Fruit fly (Drosophila melanogaster) whole organism, embryonic: ENCODE measurements around the gene Cep290.

ENCODE experiments used
- Abd-B ChIP-seq: fragments of 200-800 bp; sonication (Bioruptor generic); optimal IDR thresholded peaks from 2 replicates; lab custom pipeline; 2018; ENCODE audit warnings: missing biosample characterization, mild to moderate bottlenecking, missing genetic modification characterization, moderate library complexity
- BtbVII ChIP-seq: fragments of 200-800 bp; sonication (Bioruptor generic); optimal IDR thresholded peaks from 3 replicates; lab custom pipeline; 2017; ENCODE audit warnings: missing biosample characterization, mild to moderate bottlenecking, missing genetic modification characterization
- CG10979 ChIP-seq: fragments of 200-800 bp; sonication (Bioruptor generic); optimal IDR thresholded peaks from 2 replicates; lab custom pipeline; 2018; ENCODE audit warnings: missing biosample characterization, mild to moderate bottlenecking, missing genetic modification characterization, moderate library complexity
- CG11398 ChIP-seq: fragments of 200-800 bp; sonication (Bioruptor generic); optimal IDR thresholded peaks from 2 replicates; lab custom pipeline; 2016; ENCODE audit warnings: missing biosample characterization, missing genetic modification characterization
- CG12769 ChIP-seq: fragments of 200-800 bp; sonication (Bioruptor generic); optimal IDR thresholded peaks from 2 replicates; lab custom pipeline; 2019; ENCODE audit warnings: missing biosample characterization, mild to moderate bottlenecking, missing genetic modification characterization, moderate library complexity
- CG13775 ChIP-seq: fragments of 200-800 bp; sonication (Bioruptor generic); optimal IDR thresholded peaks from 3 replicates; lab custom pipeline; 2017; ENCODE audit warnings: missing biosample characterization, mild to moderate bottlenecking, missing genetic modification characterization
- CG13894 ChIP-seq: fragments of 200-800 bp; sonication (Bioruptor generic); optimal IDR thresholded peaks from 3 replicates; lab custom pipeline; 2018; ENCODE audit warnings: missing biosample characterization, mild to moderate bottlenecking, missing genetic modification characterization, moderate library complexity
- CG18599 ChIP-seq: fragments of 200-800 bp; sonication (Bioruptor generic); optimal IDR thresholded peaks from 3 replicates; lab custom pipeline; 2017; ENCODE audit warnings: missing biosample characterization, missing genetic modification characterization, mild to moderate bottlenecking, moderate library complexity, missing genetic modification reagents
- CG2678 ChIP-seq: fragments of 200-800 bp; sonication (Bioruptor generic); optimal IDR thresholded peaks from 3 replicates; lab custom pipeline; 2019; ENCODE audit warnings: missing biosample characterization, mild to moderate bottlenecking, missing genetic modification characterization, moderate library complexity
- CG32767 ChIP-seq: fragments of 200-800 bp; sonication (Bioruptor generic); IDR thresholded peaks from 2 replicates; pipeline ENCODE4 v1.3.6; 2022; ENCODE audit warnings: missing biosample characterization, missing genetic modification characterization
- CG34376 ChIP-seq: fragments of 200-800 bp; sonication (Bioruptor generic); optimal IDR thresholded peaks from 2 replicates; lab custom pipeline; 2018; ENCODE audit warnings: missing biosample characterization, mild to moderate bottlenecking, missing genetic modification characterization
- CG3995 ChIP-seq: fragments of 200-800 bp; sonication (Bioruptor generic); optimal IDR thresholded peaks from 3 replicates; lab custom pipeline; 2016; ENCODE audit warnings: missing biosample characterization, missing genetic modification characterization
- CG6689 ChIP-seq: fragments of 200-800 bp; sonication (Bioruptor generic); IDR thresholded peaks from 2 replicates; pipeline ENCODE4 v1.3.6; 2022; ENCODE audit warnings: missing biosample characterization, missing genetic modification characterization
- CG9727 ChIP-seq: fragments of 200-800 bp; sonication (Bioruptor generic); optimal IDR thresholded peaks from 3 replicates; lab custom pipeline; 2017; ENCODE audit warnings: missing biosample characterization, mild to moderate bottlenecking, missing genetic modification characterization
- CrebB ChIP-seq: fragments of 200-800 bp; sonication (Bioruptor generic); optimal IDR thresholded peaks from 3 replicates; lab custom pipeline; 2018; ENCODE audit warnings: missing biosample characterization, mild to moderate bottlenecking, missing genetic modification characterization
- HmgZ ChIP-seq: fragments of 200-800 bp; sonication (Bioruptor generic); optimal IDR thresholded peaks from 2 replicates; lab custom pipeline; 2018; ENCODE audit warnings: missing biosample characterization, mild to moderate bottlenecking, missing genetic modification characterization
- Hmr ChIP-seq: fragments of 200-800 bp; sonication (Bioruptor generic); optimal IDR thresholded peaks from 3 replicates; lab custom pipeline; 2017; ENCODE audit warnings: mild to moderate bottlenecking, missing biosample characterization, missing genetic modification reagents, missing genetic modification characterization
- Hr78 ChIP-seq, 2 experiments: fragments of 200-800 bp in 1 of 2; fragments of >200 bp in 1 of 2; sonication (Bioruptor generic) in 1 of 2; optimal IDR thresholded peaks; 2 replicates each; lab custom pipeline; 2017 to 2019; ENCODE audit warnings: missing biosample characterization in 2 of 2, missing genetic modification characterization in 2 of 2, mild to moderate bottlenecking in 1 of 2, moderate library complexity in 1 of 2
- PHDP ChIP-seq: fragments of 200-800 bp; sonication (Bioruptor generic); optimal IDR thresholded peaks from 3 replicates; lab custom pipeline; 2018; ENCODE audit warnings: missing biosample characterization, mild to moderate bottlenecking, missing genetic modification characterization, moderate library complexity
- Sry-β ChIP-seq: fragments of 200-800 bp; sonication (Bioruptor generic); optimal IDR thresholded peaks from 2 replicates; lab custom pipeline; 2018; ENCODE audit warnings: missing biosample characterization, mild to moderate bottlenecking, missing genetic modification characterization, moderate library complexity
- Vsx1 ChIP-seq: fragments of 200-800 bp; sonication (Bioruptor generic); optimal IDR thresholded peaks from 2 replicates; lab custom pipeline; 2017; ENCODE audit warnings: missing biosample characterization, mild to moderate bottlenecking, missing genetic modification characterization, missing genetic modification reagents
- abd-A ChIP-seq: fragments of 200-800 bp; sonication (Bioruptor generic); optimal IDR thresholded peaks from 3 replicates; lab custom pipeline; 2019; ENCODE audit warnings: missing biosample characterization, mild to moderate bottlenecking, missing genetic modification characterization, moderate library complexity
- aop ChIP-seq: fragments of 200-800 bp; sonication (Bioruptor generic); IDR thresholded peaks from 2 replicates; pipeline ENCODE4 v1.3.6; 2022; ENCODE audit warnings: missing biosample characterization, missing genetic modification characterization
- chif ChIP-seq, 2 experiments: fragments of 200-800 bp; sonication (Bioruptor generic); optimal IDR thresholded peaks; 3 replicates each; lab custom pipeline; 2016; ENCODE audit warnings: missing biosample characterization in 2 of 2, missing genetic modification characterization in 2 of 2
- ci ChIP-seq: fragments of 200-800 bp; sonication (Bioruptor generic); IDR thresholded peaks from 3 replicates; pipeline ENCODE4 v1.3.6; 2022; ENCODE audit warnings: missing biosample characterization, missing genetic modification characterization
- crol ChIP-seq: fragments of 200-800 bp; sonication (Bioruptor generic); IDR thresholded peaks from 2 replicates; pipeline ENCODE4 v1.3.6; 2022; ENCODE audit warnings: missing biosample characterization, missing genetic modification characterization
- dan ChIP-seq: fragments of 200-800 bp; sonication (Bioruptor generic); IDR thresholded peaks from 2 replicates; pipeline ENCODE4 v1.3.6; 2022; ENCODE audit warnings: missing biosample characterization, missing genetic modification characterization
- dmrt99B ChIP-seq: fragments of 200-800 bp; sonication (Bioruptor generic); optimal IDR thresholded peaks from 2 replicates; lab custom pipeline; 2018; ENCODE audit warnings: missing biosample characterization, mild to moderate bottlenecking, missing genetic modification characterization, moderate library complexity
- emc ChIP-seq: fragments of 200-800 bp; sonication (Bioruptor generic); optimal IDR thresholded peaks from 2 replicates; lab custom pipeline; 2016; ENCODE audit warnings: missing biosample characterization, missing genetic modification characterization
- exex ChIP-seq: fragments of 200-800 bp; sonication (Bioruptor generic); optimal IDR thresholded peaks from 4 replicates; lab custom pipeline; 2018; ENCODE audit warnings: missing biosample characterization, mild to moderate bottlenecking, missing genetic modification characterization, moderate library complexity
- grn ChIP-seq: fragments of 200-800 bp; sonication (Bioruptor generic); optimal IDR thresholded peaks from 3 replicates; lab custom pipeline; 2017; ENCODE audit warnings: missing biosample characterization, missing genetic modification characterization
- insv ChIP-seq, 2 experiments: fragments of 200-800 bp; sonication (Bioruptor generic); optimal IDR thresholded peaks; 3 replicates each; lab custom pipeline; 2016 to 2018; ENCODE audit warnings: missing biosample characterization in 2 of 2, missing genetic modification characterization in 2 of 2
- inv ChIP-seq: fragments of 200-800 bp; sonication (Bioruptor generic); IDR thresholded peaks from 2 replicates; pipeline ENCODE4 v1.3.6; 2022; ENCODE audit warnings: missing biosample characterization, missing genetic modification characterization; ENCODE audit not compliant: partially characterized antibody
- jumu ChIP-seq: fragments of 200-800 bp; sonication (Bioruptor generic); optimal IDR thresholded peaks from 3 replicates; lab custom pipeline; 2016; ENCODE audit warnings: missing biosample characterization, missing genetic modification characterization
- kni ChIP-seq: fragments of 200-800 bp; sonication (Bioruptor generic); optimal IDR thresholded peaks from 3 replicates; lab custom pipeline; 2017; ENCODE audit warnings: mild to moderate bottlenecking, missing biosample characterization, missing genetic modification reagents, missing genetic modification characterization
- lab ChIP-seq: fragments of 200-800 bp; sonication (Bioruptor generic); optimal IDR thresholded peaks from 3 replicates; lab custom pipeline; 2017; ENCODE audit warnings: missing biosample characterization, missing genetic modification characterization, mild to moderate bottlenecking, moderate library complexity, missing genetic modification reagents
- nerfin-1 ChIP-seq: fragments of 200-800 bp; sonication (Bioruptor generic); optimal IDR thresholded peaks from 3 replicates; lab custom pipeline; 2019; ENCODE audit warnings: missing biosample characterization, mild to moderate bottlenecking, missing genetic modification characterization, moderate library complexity
- salm ChIP-seq: fragments of 200-800 bp; sonication (Bioruptor generic); optimal IDR thresholded peaks from 2 replicates; lab custom pipeline; 2018; ENCODE audit warnings: missing biosample characterization, mild to moderate bottlenecking, missing genetic modification characterization
- sd ChIP-seq: fragments of 200-800 bp; sonication (Bioruptor generic); optimal IDR thresholded peaks from 3 replicates; lab custom pipeline; 2018; ENCODE audit warnings: missing biosample characterization, mild to moderate bottlenecking, missing genetic modification characterization, moderate library complexity
- sens ChIP-seq: fragments of 200-800 bp; sonication (Bioruptor generic); peaks from one replicate; lab custom pipeline; 2016; ENCODE audit warnings: missing biosample characterization, missing genetic modification characterization
- sisA ChIP-seq: fragments of 200-800 bp; sonication (Bioruptor generic); IDR thresholded peaks from 2 replicates; pipeline ENCODE4 v1.3.6; 2022; ENCODE audit warnings: missing biosample characterization, missing genetic modification characterization
- sob ChIP-seq: fragments of 200-800 bp; sonication (Bioruptor generic); IDR thresholded peaks from 2 replicates; pipeline ENCODE4 v1.3.6; 2022; ENCODE audit warnings: missing biosample characterization, missing genetic modification characterization
- stwl ChIP-seq: fragments of 200-800 bp; sonication (Bioruptor generic); optimal IDR thresholded peaks from 3 replicates; lab custom pipeline; 2018; ENCODE audit warnings: missing biosample characterization, mild to moderate bottlenecking, missing genetic modification characterization, moderate library complexity
- sug ChIP-seq: fragments of 200-800 bp; optimal IDR thresholded peaks from 2 replicates; lab custom pipeline; 2019; ENCODE audit warnings: missing biosample characterization, mild to moderate bottlenecking, missing genetic modification characterization, moderate library complexity
- tgo ChIP-seq: fragments of 200-800 bp; sonication (Bioruptor generic); IDR thresholded peaks from 3 replicates; pipeline ENCODE4 v1.3.6; 2022; ENCODE audit warnings: missing biosample characterization, missing genetic modification characterization
- yki ChIP-seq: fragments of >200 bp; optimal IDR thresholded peaks from 3 replicates; lab custom pipeline; 2018
- zen2 ChIP-seq: fragments of 200-800 bp; sonication (Bioruptor generic); IDR thresholded peaks from 3 replicates; pipeline ENCODE4 v1.3.6; 2022; ENCODE audit warnings: missing biosample characterization, missing genetic modification characterization; ENCODE audit not compliant: partially characterized antibody

Cep290 gene

dm6 chr3L:885624-886257 is 42.0 kb downstream of the Cep290 start:
- TF ChIP-seq sug (tag; lab: Kevin White, UChicago) (peak; percentile 20), stwl (tag; lab: Kevin White, UChicago) (no peak), CG13894 (tag; lab: Kevin White, UChicago) (peak; percentile 19), exex (tag; lab: Kevin White, UChicago) (peak; percentile 66), CrebB (tag; lab: Kevin White, UChicago) (no peak), CG2678 (tag; lab: Kevin White, UChicago) (peak; percentile 11), CG32767 (no peak), sd (tag; lab: Kevin White, UChicago) (peak; percentile 90), PHDP (tag; lab: Kevin White, UChicago) (peak; percentile 19), CG11398 (GFP tag; lab: Kevin White, UChicago) (no peak), CG6689 (GFP tag; lab: Robert Waterston, UW) (no peak), jumu (GFP tag; lab: Kevin White, UChicago) (no peak), CG12769 (peak; percentile 8), HmgZ (tag; lab: Kevin White, UChicago) (no peak), dan (no peak), CG34376 (GFP tag; lab: Kevin White, UChicago) (peak; percentile 56), sens (GFP tag; lab: Kevin White, UChicago) (peak; percentile 8), CG13775 (GFP tag; lab: Kevin White, UChicago) (no peak)

- TF ChIP-seq CG10979 (tag; lab: Kevin White, UChicago) (no peak), CG9727 (GFP tag; lab: Kevin White, UChicago) (peak; percentile 34), zen2 (GFP tag; lab: Robert Waterston, UW) (no peak), chif (GFP tag; optimal IDR thresholded peaks at IDR 0.05; lab: Kevin White, UChicago) (no peak), Sry-β (GFP tag; lab: Kevin White, UChicago) (no peak), nerfin-1 (tag; lab: Kevin White, UChicago) (peak; percentile 26), grn (GFP tag; lab: Kevin White, UChicago) (peak; percentile 85), salm (peak; percentile 34), CG3995 (GFP tag; lab: Kevin White, UChicago) (no peak), lab (GFP tag; lab: Kevin White, UChicago) (peak; percentile 47), Vsx1 (peak; percentile 50), yki (lab: Kevin White, UChicago) (no peak), ci (GFP tag; lab: Robert Waterston, UW) (0 out of 3 replicates have a peak, but pooled peaks have one; percentile 17), sug (tag; lab: Kevin White, UChicago) (peak; percentile 84), inv (GFP tag; lab: Robert Waterston, UW) (no peak), aop (GFP tag; lab: Robert Waterston, UW) (no peak), Hr78 (GFP tag; optimal IDR thresholded peaks at IDR 0.05; lab: Kevin White, UChicago) (peak in 1 of 2 experiments; percentile 87), Hmr (GFP tag; lab: Kevin White, UChicago) (peak; percentile 29), insv (GFP tag; optimal IDR thresholded peaks at IDR 0.05; lab: Kevin White, UChicago) (no peak), sob (GFP tag; lab: Robert Waterston, UW) (no peak), sisA (GFP tag; lab: Robert Waterston, UW) (no peak), BtbVII (no peak), tgo (GFP tag; lab: Robert Waterston, UW) (no peak), emc (GFP tag; lab: Kevin White, UChicago) (no peak), crol (GFP tag; lab: Robert Waterston, UW) (0 out of 2 replicates have a peak, but pooled peaks have one; percentile 15), abd-A (tag; lab: Kevin White, UChicago) (no peak), Abd-B (GFP tag; lab: Kevin White, UChicago) (no peak), CG18599 (peak; percentile 32), exex (tag; lab: Kevin White, UChicago) (peak; percentile 95), kni (GFP tag; lab: Kevin White, UChicago) (peak; percentile 9), dmrt99B (no peak)
Measured at dm6 chr3L:887423-888097, 43.8 kb downstream of the Cep290 start.
